Worm (Caenorhabditis elegans) whole organism, late embryonic: ENCODE results near the gene str-38.

Experiments used
- C08G9.2 ChIP-seq: sonication (generic microtip); optimal IDR thresholded peaks from 2 replicates; lab custom pipeline; 2016; ENCODE audit warnings: mild to moderate bottlenecking, missing genetic modification characterization, moderate library complexity, missing compliant biosample characterization
- C38D4.7 ChIP-seq: fragments of 200-800 bp; sonication (Bioruptor generic); optimal IDR thresholded peaks from 2 replicates; lab custom pipeline; 2018; ENCODE audit warnings: mild to moderate bottlenecking, missing genetic modification characterization, moderate library complexity, missing compliant biosample characterization
- F13H6.1 ChIP-seq: sonication (generic microtip); optimal IDR thresholded peaks from 2 replicates; lab custom pipeline; 2016; ENCODE audit warnings: missing genetic modification characterization, missing compliant biosample characterization
- ahr-1 ChIP-seq: sonication (generic microtip); optimal IDR thresholded peaks from 2 replicates; lab custom pipeline; 2016; ENCODE audit warnings: missing genetic modification characterization, missing compliant biosample characterization
- ceh-14 ChIP-seq: sonication (generic microtip); optimal IDR thresholded peaks from 2 replicates; lab custom pipeline; 2016; ENCODE audit warnings: missing genotype, missing genetic modification characterization, missing compliant biosample characterization
- ceh-18 ChIP-seq: sonication (generic microtip); optimal IDR thresholded peaks from 2 replicates; lab custom pipeline; 2016; ENCODE audit warnings: missing genetic modification characterization, missing compliant biosample characterization
- ceh-2 ChIP-seq: sonication (generic microtip); optimal IDR thresholded peaks from 2 replicates; lab custom pipeline; 2016; ENCODE audit warnings: missing genotype, missing genetic modification characterization, missing compliant biosample characterization
- ceh-24 ChIP-seq: sonication (generic microtip); optimal IDR thresholded peaks from 2 replicates; lab custom pipeline; 2016; ENCODE audit warnings: mild to moderate bottlenecking, missing genetic modification characterization, missing compliant biosample characterization
- ceh-31 ChIP-seq: sonication (generic microtip); optimal IDR thresholded peaks from 2 replicates; lab custom pipeline; 2016; ENCODE audit warnings: missing genetic modification characterization, missing compliant biosample characterization
- ceh-48 ChIP-seq: sonication (generic microtip); optimal IDR thresholded peaks from 2 replicates; lab custom pipeline; 2016; ENCODE audit warnings: missing genetic modification characterization, inconsistent platforms, missing compliant biosample characterization
- ceh-6 ChIP-seq: fragments of 200-800 bp; sonication (Bioruptor generic); optimal IDR thresholded peaks from 2 replicates; lab custom pipeline; 2018; ENCODE audit warnings: mild to moderate bottlenecking, missing genetic modification characterization, missing compliant biosample characterization
- ceh-9 ChIP-seq: sonication (generic microtip); optimal IDR thresholded peaks from 2 replicates; lab custom pipeline; 2016; ENCODE audit warnings: mild to moderate bottlenecking, missing genetic modification characterization, inconsistent platforms, missing compliant biosample characterization
- che-1 ChIP-seq: sonication (generic microtip); optimal IDR thresholded peaks from 2 replicates; lab custom pipeline; 2016; ENCODE audit warnings: mild to moderate bottlenecking, missing genetic modification characterization, missing compliant biosample characterization
- dmd-4 ChIP-seq: sonication (generic microtip); optimal IDR thresholded peaks from 2 replicates; lab custom pipeline; 2016; ENCODE audit warnings: borderline replicate concordance, missing genetic modification characterization, missing compliant biosample characterization
- elt-4 ChIP-seq: sonication (generic microtip); optimal IDR thresholded peaks from 2 replicates; lab custom pipeline; 2016; ENCODE audit warnings: missing genetic modification characterization, missing compliant biosample characterization
- eyg-1 ChIP-seq: sonication (generic microtip); optimal IDR thresholded peaks from 2 replicates; lab custom pipeline; 2016; ENCODE audit warnings: missing genotype, missing genetic modification characterization, missing compliant biosample characterization
- fax-1 ChIP-seq: sonication (generic microtip); optimal IDR thresholded peaks from 2 replicates; lab custom pipeline; 2016; ENCODE audit warnings: missing genotype, missing genetic modification characterization, missing compliant biosample characterization
- fkh-10 ChIP-seq: fragments of 150-350 bp; optimal IDR thresholded peaks from 2 replicates; lab custom pipeline; 2014; ENCODE audit warnings: missing biosample characterization, missing genetic modification reagents, missing genetic modification characterization
- fkh-6 ChIP-seq: sonication (generic microtip); optimal IDR thresholded peaks from 2 replicates; lab custom pipeline; 2016; ENCODE audit warnings: missing genetic modification characterization, missing compliant biosample characterization
- gmeb-2 ChIP-seq: sonication (generic microtip); optimal IDR thresholded peaks from 2 replicates; lab custom pipeline; 2016; ENCODE audit warnings: missing genetic modification characterization, inconsistent platforms, missing compliant biosample characterization
- hlh-15 ChIP-seq: sonication (generic microtip); optimal IDR thresholded peaks from 2 replicates; lab custom pipeline; 2016; ENCODE audit warnings: missing genetic modification characterization, missing compliant biosample characterization
- hlh-30 ChIP-seq: sonication (generic microtip); optimal IDR thresholded peaks from 2 replicates; lab custom pipeline; 2017; ENCODE audit warnings: antibody characterized with exemption, missing genetic modification characterization, missing compliant biosample characterization; ENCODE audit not compliant: insufficient read depth
- hlh-8 ChIP-seq: sonication (generic microtip); optimal IDR thresholded peaks from 2 replicates; lab custom pipeline; 2016; ENCODE audit warnings: missing genotype, missing genetic modification characterization, missing compliant biosample characterization
- lin-11 ChIP-seq: fragments of 200-800 bp; sonication (Bioruptor generic); optimal IDR thresholded peaks from 2 replicates; lab custom pipeline; 2018; ENCODE audit warnings: mild to moderate bottlenecking, missing genetic modification characterization, missing compliant biosample characterization
- nhr-232 ChIP-seq: sonication (generic microtip); optimal IDR thresholded peaks from 2 replicates; lab custom pipeline; 2016; ENCODE audit warnings: missing genetic modification characterization, missing compliant biosample characterization
- pag-3 ChIP-seq: sonication (generic microtip); optimal IDR thresholded peaks from 2 replicates; lab custom pipeline; 2016; ENCODE audit warnings: missing compliant biosample characterization, missing genetic modification characterization, borderline replicate concordance
- pat-9 ChIP-seq: fragments of 200-800 bp; sonication (Bioruptor generic); optimal IDR thresholded peaks from 2 replicates; lab custom pipeline; 2018; ENCODE audit warnings: mild to moderate bottlenecking, missing genetic modification characterization, moderate library complexity, missing compliant biosample characterization
- pha-4 ChIP-seq: fragments of 150-350 bp; optimal IDR thresholded peaks from 2 replicates; lab custom pipeline; 2018; ENCODE audit warnings: missing biosample characterization, missing genetic modification reagents, missing genetic modification characterization
- pqm-1 ChIP-seq: sonication (generic microtip); optimal IDR thresholded peaks from 2 replicates; lab custom pipeline; 2016; ENCODE audit warnings: missing genetic modification characterization, missing compliant biosample characterization
- pros-1 ChIP-seq: fragments of 150-350 bp; optimal IDR thresholded peaks from 2 replicates; lab custom pipeline; 2014; ENCODE audit warnings: missing biosample characterization, missing genetic modification reagents, missing genetic modification characterization
- sdc-2 ChIP-seq: sonication (generic microtip); optimal IDR thresholded peaks from 2 replicates; lab custom pipeline; 2016; ENCODE audit warnings: missing genotype, missing genetic modification characterization, missing compliant biosample characterization
- sox-2 ChIP-seq: fragments of 200-800 bp; sonication (Bioruptor generic); IDR thresholded peaks from 2 replicates; pipeline ENCODE4 v1.3.6; 2022; ENCODE audit warnings: missing genetic modification reagents, missing genetic modification characterization, missing compliant biosample characterization
- sox-4 ChIP-seq: sonication (generic microtip); optimal IDR thresholded peaks from 2 replicates; lab custom pipeline; 2017; ENCODE audit warnings: mild to moderate bottlenecking, missing genetic modification characterization, inconsistent platforms, missing compliant biosample characterization
- syd-9 ChIP-seq: sonication (generic microtip); optimal IDR thresholded peaks from 2 replicates; lab custom pipeline; 2016; ENCODE audit warnings: mild to moderate bottlenecking, missing genetic modification characterization, moderate library complexity, missing compliant biosample characterization
- tbx-2 ChIP-seq: sonication (generic microtip); optimal IDR thresholded peaks from 2 replicates; lab custom pipeline; 2016; ENCODE audit warnings: missing genetic modification characterization, missing compliant biosample characterization
- tbx-7 ChIP-seq: sonication (generic microtip); optimal IDR thresholded peaks from 2 replicates; lab custom pipeline; 2016; ENCODE audit warnings: missing genotype, missing genetic modification characterization, missing compliant biosample characterization
- ttx-3 ChIP-seq: sonication (generic microtip); optimal IDR thresholded peaks from 2 replicates; lab custom pipeline; 2016; ENCODE audit warnings: missing genetic modification reagents, missing genetic modification characterization, missing compliant biosample characterization
- unc-3 ChIP-seq, 2 experiments: fragments of 200-800 bp in 1 of 2; sonication (Bioruptor generic) in 1 of 2; sonication (generic microtip) in 1 of 2; conservative IDR thresholded peaks in 1 of 2; optimal IDR thresholded peaks in 1 of 2; 2 replicates each; pipeline versions ENCODE4 v1.3.6 to Lab custom; 2016 to 2022; ENCODE audit warnings: missing compliant biosample characterization in 2 of 2, missing genetic modification characterization in 2 of 2, missing genetic modification reagents in 1 of 2
- unc-55 ChIP-seq: sonication (generic microtip); optimal IDR thresholded peaks from 2 replicates; lab custom pipeline; 2017; ENCODE audit warnings: missing biosample characterization, missing genetic modification reagents, missing genetic modification characterization
- ztf-16 ChIP-seq: sonication (generic microtip); optimal IDR thresholded peaks from 2 replicates; lab custom pipeline; 2017; ENCODE audit warnings: missing genetic modification characterization, missing compliant biosample characterization

str-38 gene

ce11 chrV:15702263-15702662 is 29.8 kb downstream of the str-38 start, which contains the start of gene nhr-53:
nhr-53 (minus strand) TSS chrV:15702363.
- TF ChIP-seq ceh-18 (no peak), sox-2 (GFP tag; lab: Robert Waterston, UW) (no peak), ceh-6 (GFP tag; lab: Kevin White, UChicago) (no peak), fkh-6 (tag; lab: Kevin White, UChicago) (no peak), fkh-10 (GFP tag; lab: Kevin White, UChicago) (no peak), hlh-15 (no peak), sox-4 (no peak), unc-55 (GFP tag; lab: Kevin White, UChicago) (no peak), tbx-2 (tag; lab: Kevin White, UChicago) (no peak), pat-9 (tag; lab: Kevin White, UChicago) (no peak), ceh-14 (tag; lab: Kevin White, UChicago) (no peak), ceh-31 (no peak), che-1 (no peak), dmd-4 (tag; lab: Kevin White, UChicago) (no peak), elt-4 (tag; lab: Kevin White, UChicago) (no peak)
- TF ChIP-seq, all 69 proteins: peak for 0

- TF ChIP-seq lin-11 (no peak), unc-55 (GFP tag; lab: Kevin White, UChicago) (no peak), ceh-2 (no peak), ceh-6 (GFP tag; lab: Kevin White, UChicago) (no peak), fax-1 (no peak), ceh-48 (tag; lab: Kevin White, UChicago) (no peak), ttx-3 (tag; lab: Kevin White, UChicago) (no peak), syd-9 (tag; lab: Kevin White, UChicago) (no peak), F13H6.1 (tag; lab: Kevin White, UChicago) (no peak), nhr-232 (tag; lab: Kevin White, UChicago) (no peak), pros-1 (tag; lab: Kevin White, UChicago) (no peak), pag-3 (tag; lab: Kevin White, UChicago) (no peak), tbx-2 (tag; lab: Kevin White, UChicago) (no peak), fkh-6 (tag; lab: Kevin White, UChicago) (no peak), ahr-1 (no peak)
Observed at ce11 chrV:15699799-15700198, 32.3 kb downstream of the str-38 start, which contains the start of gene nhr-199. nhr-199 (minus strand) TSS chrV:15699899.

ce11 chrV:15698099-15698498 is 34.0 kb downstream of the str-38 start, which contains the start of gene srx-29:
srx-29 (minus strand) TSS chrV:15698199.
- TF ChIP-seq eyg-1: no peak
- no peak for TF ChIP-seq sox-4
- TF ChIP-seq pqm-1: no peak
- TF ChIP-seq, all 69 proteins: peak for 0

- no peak for TF ChIP-seq sdc-2
- no peak for TF ChIP-seq fkh-10 (GFP tag; lab: Kevin White, UChicago)
- TF ChIP-seq ztf-16 (tag; lab: Kevin White, UChicago): no peak
- TF ChIP-seq sox-2 (GFP tag; lab: Robert Waterston, UW): no peak
- TF ChIP-seq ceh-48 (tag; lab: Kevin White, UChicago): no peak
- no peak for TF ChIP-seq gmeb-2 (tag; lab: Kevin White, UChicago)
- no peak for TF ChIP-seq C08G9.2 (tag; lab: Kevin White, UChicago)
- no peak for TF ChIP-seq ceh-9
- TF ChIP-seq pha-4 (tag; lab: Kevin White, UChicago): no peak
- TF ChIP-seq ceh-24: no peak
- no peak for TF ChIP-seq unc-3 (GFP tag; conservative IDR thresholded peaks at IDR 0.05; lab: Robert Waterston, UW)
- TF ChIP-seq unc-3 (tag; optimal IDR thresholded peaks at IDR 0.05; lab: Kevin White, UChicago): no peak
- no peak for TF ChIP-seq hlh-30 (tag; lab: Kevin White, UChicago)
- TF ChIP-seq C38D4.7 (GFP tag; lab: Kevin White, UChicago): no peak
- TF ChIP-seq unc-55 (GFP tag; lab: Kevin White, UChicago): no peak
- TF ChIP-seq hlh-8 (tag; lab: Kevin White, UChicago): no peak
- no peak for TF ChIP-seq tbx-7 (tag; lab: Kevin White, UChicago)
- TF ChIP-seq, all 69 proteins: peak for 0
Observed at ce11 chrV:15693682-15694081, 38.4 kb downstream of the str-38 start, which contains the start of gene nhr-198. nhr-198 (plus strand) TSS chrV:15693994.
